Worm (Caenorhabditis elegans): Measurements from ENCODE around the gene W02F12.4.

ce11 chrV:6753257-6753656 is 46.5 kb upstream of the W02F12.4 start:
- TF ChIP-seq lim-7 (GFP tag; IDR thresholded peaks at IDR 0.05) (no peak), tra-1 (GFP tag; IDR thresholded peaks at IDR 0.05) (no peak), ceh-28 (tag; optimal IDR thresholded peaks at IDR 0.05) (no peak), dmd-6 (GFP tag; IDR thresholded peaks at IDR 0.05) (no peak), fkh-10 (GFP tag; optimal IDR thresholded peaks at IDR 0.05) (no peak), unc-130 (GFP tag; optimal IDR thresholded peaks at IDR 0.05) (no peak), mes-2 (tag; optimal IDR thresholded peaks at IDR 0.05; ENCODE audit: poor library complexity, severe bottlenecking) (no peak)

All from whole organism, L4 larva.